Worm (Caenorhabditis elegans) whole organism, midembryonic: ENCODE results near the gene C03H5.6.
"Not testable (repeated sequence)": the region's sequence is repeated elsewhere in the genome, so short reads cannot be mapped to it uniquely, and the experiment has no call there.

Experiments
- T22C8.4 ChIP-seq: fragments of 200-800 bp; sonication (Bioruptor generic); IDR thresholded peaks from 2 replicates; pipeline ENCODE4 v1.3.6; 2022; ENCODE audit warnings: missing genetic modification characterization, missing compliant biosample characterization
- cog-1 ChIP-seq: sonication (generic microtip); optimal IDR thresholded peaks from 2 replicates; lab custom pipeline; 2016; ENCODE audit warnings: missing genetic modification characterization, missing compliant biosample characterization
- flt-1 ChIP-seq: fragments of 200-800 bp; sonication (Bioruptor generic); IDR thresholded peaks from 2 replicates; pipeline ENCODE4 v1.3.6; 2022; ENCODE audit warnings: missing genetic modification characterization, missing compliant biosample characterization
- klf-2 ChIP-seq: fragments of 200-800 bp; sonication (Bioruptor generic); conservative IDR thresholded peaks from 2 replicates; pipeline ENCODE4 v1.3.6; 2022; ENCODE audit warnings: missing genetic modification reagents, missing genetic modification characterization, missing compliant biosample characterization
- med-1 ChIP-seq: sonication (generic microtip); optimal IDR thresholded peaks from 2 replicates; lab custom pipeline; 2017; ENCODE audit warnings: missing genetic modification characterization, mild to moderate bottlenecking, missing compliant biosample characterization, antibody characterized with exemption, missing genetic modification reagents; ENCODE audit not compliant: insufficient read depth
- ref-1 ChIP-seq: fragments of 200-800 bp; sonication (Bioruptor generic); conservative IDR thresholded peaks from 2 replicates; pipeline ENCODE4 v1.3.6; 2022; ENCODE audit warnings: missing genetic modification reagents, missing genetic modification characterization, missing compliant biosample characterization
- tab-1 ChIP-seq: fragments of 200-800 bp; sonication (Bioruptor generic); IDR thresholded peaks from 2 replicates; pipeline ENCODE4 v1.3.6; 2022; ENCODE audit warnings: missing genetic modification characterization, missing compliant biosample characterization
- ztf-23 ChIP-seq: fragments of 200-800 bp; sonication (Bioruptor generic); IDR thresholded peaks from 2 replicates; pipeline ENCODE4 v1.3.6; 2022; ENCODE audit warnings: missing genetic modification reagents, missing genetic modification characterization, missing compliant biosample characterization
- ztf-29 ChIP-seq: fragments of 200-800 bp; sonication (Bioruptor generic); IDR thresholded peaks from 2 replicates; pipeline ENCODE4 v1.3.6; 2022; ENCODE audit warnings: missing genetic modification reagents, missing genetic modification characterization, missing compliant biosample characterization

Gene C03H5.6

ce11 chrII:399321-399720 is at the start of gene C03H5.6:
Gene C03H5.6 (minus strand): TSS chrII:399421.
- TF ChIP-seq med-1 (GFP tag; lab: Kevin White, UChicago) (no peak), ztf-29 (GFP tag; lab: Robert Waterston, UW) (no peak), cog-1 (tag; lab: Kevin White, UChicago) (no peak)

DNA sequence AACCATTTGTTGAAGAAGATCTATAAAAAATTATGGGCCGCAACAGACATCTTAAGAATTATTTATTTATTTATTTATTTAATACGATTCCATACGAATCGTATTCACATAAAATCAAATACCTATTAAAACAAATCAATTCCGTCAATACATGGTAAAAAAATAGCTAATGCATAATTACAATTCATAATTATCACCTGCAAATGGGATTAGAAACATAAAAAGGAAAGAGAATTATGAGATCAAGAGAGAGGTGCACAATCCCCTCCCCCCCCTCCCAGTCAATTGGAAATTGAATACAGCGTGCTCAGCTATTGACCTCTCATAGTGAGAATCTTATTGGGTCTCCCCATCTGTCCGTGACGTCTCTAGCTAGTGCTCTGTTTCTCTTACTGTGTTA is 41.9 kb upstream of the C03H5.6 start, which contains the start of gene C24H12.1:
Gene C24H12.1, plus strand, starts transcription at position 301 of the 400 bp plus-strand sequence.
- TF ChIP-seq ztf-29, ref-1, tab-1 (GFP tag; lab: Robert Waterston, UW): not testable (repeated sequence)

DNA sequence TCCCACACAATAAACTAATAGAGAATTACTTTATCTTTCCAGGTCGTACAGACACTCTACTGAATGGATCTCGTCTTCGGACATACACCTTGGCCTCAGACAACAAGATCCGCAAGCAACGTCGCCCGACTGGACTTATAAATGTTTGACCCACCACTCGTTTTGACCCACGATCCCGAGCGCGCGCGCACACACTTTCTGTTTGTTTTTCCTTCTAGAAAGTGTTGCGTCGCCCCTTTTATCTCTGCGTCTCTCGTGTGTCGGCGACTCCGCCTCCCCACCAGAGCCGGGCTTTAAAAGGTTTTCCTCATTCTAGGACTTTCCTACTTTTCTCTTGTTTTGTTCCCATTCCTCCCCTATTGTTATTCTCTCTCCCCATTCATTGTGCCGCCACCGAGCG is 38.1 kb upstream of the C03H5.6 start:
- no peak for TF ChIP-seq klf-2 (GFP tag; lab: Robert Waterston, UW)

ce11 chrII:423086-423485 is 23.9 kb upstream of the C03H5.6 start, which contains the start of gene C24H12.8:
Gene C24H12.8 (minus strand): TSS chrII:423186.
- TF ChIP-seq klf-2 (GFP tag; lab: Robert Waterston, UW) (no peak), flt-1 (GFP tag; lab: Robert Waterston, UW) (no peak), ref-1 (GFP tag; lab: Robert Waterston, UW) (no peak), T22C8.4 (no peak), med-1 (GFP tag; lab: Kevin White, UChicago) (no peak), ztf-23 (no peak), cog-1 (tag; lab: Kevin White, UChicago) (no peak), tab-1 (GFP tag; lab: Robert Waterston, UW) (no peak), ztf-29 (GFP tag; lab: Robert Waterston, UW) (no peak)

DNA sequence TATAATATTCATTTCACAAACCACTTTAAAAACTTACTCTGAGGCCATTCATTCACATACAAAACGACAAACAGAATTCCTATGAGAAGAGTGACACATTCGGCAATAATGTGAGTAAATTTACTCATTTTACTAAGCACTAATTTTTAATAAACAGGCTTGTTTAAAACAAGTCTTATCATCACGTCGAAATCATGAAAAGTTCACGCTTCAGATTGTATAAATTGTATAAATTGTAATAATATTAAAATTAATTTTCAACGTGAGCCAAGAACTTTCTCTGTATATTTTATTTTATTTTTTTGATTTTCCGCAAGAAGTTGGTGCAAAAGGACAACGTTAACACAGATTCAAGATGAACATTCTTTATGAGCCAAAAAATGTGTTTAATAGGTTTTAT is 19.6 kb upstream of the C03H5.6 start, which contains the start of gene C24H12.6:
Gene C24H12.6, minus strand, starts transcription at position 101 of the 400 bp plus-strand sequence.
- TF ChIP-seq ref-1 (GFP tag; lab: Robert Waterston, UW) (no peak), tab-1 (GFP tag; lab: Robert Waterston, UW) (no peak), klf-2 (GFP tag; lab: Robert Waterston, UW) (no peak), ztf-23 (no peak), T22C8.4 (no peak), flt-1 (GFP tag; lab: Robert Waterston, UW) (no peak), med-1 (GFP tag; lab: Kevin White, UChicago) (no peak), ztf-29 (GFP tag; lab: Robert Waterston, UW) (no peak), cog-1 (tag; lab: Kevin White, UChicago) (no peak)

- peak; percentile 78; the same call in 1 of the 2 replicates for TF ChIP-seq flt-1 (GFP tag; lab: Robert Waterston, UW)
- peak; percentile 57; the same call in 1 of the 2 replicates for TF ChIP-seq tab-1 (GFP tag; lab: Robert Waterston, UW)
- TF ChIP-seq ztf-23 = peak; percentile 73
These were observed 17.6 kb upstream of the C03H5.6 start for ce11 chrII:416808-417207.

DNA sequence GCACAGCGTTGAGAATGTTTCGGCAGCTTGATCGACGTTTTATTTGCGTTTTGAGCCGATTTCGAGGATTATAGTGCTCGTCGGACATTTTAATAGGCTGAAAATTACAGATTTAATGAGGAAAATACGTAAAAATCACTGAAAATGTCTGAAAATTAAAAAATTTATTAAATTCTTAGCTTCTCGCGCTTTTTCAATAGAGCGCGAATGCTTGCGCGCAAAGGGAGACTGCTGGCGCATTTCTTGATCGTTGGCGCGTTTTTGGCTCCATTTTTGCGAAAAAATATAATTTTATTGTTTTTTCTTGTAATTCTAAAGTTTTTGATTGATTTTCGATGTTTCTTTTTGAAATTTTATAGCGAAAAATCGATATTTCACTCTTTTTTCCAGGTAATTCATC is 11.6 kb upstream of the C03H5.6 start, which contains the start of the genes dnsn-1 and C24H12.4:
Gene dnsn-1, minus strand, starts transcription at position 101 of the 400 bp plus-strand sequence.
Gene C24H12.4, plus strand, starts transcription at position 391 of the 400 bp plus-strand sequence.
- peak; percentile 62 for TF ChIP-seq cog-1 (tag; lab: Kevin White, UChicago)
- TF ChIP-seq ztf-29 (GFP tag; lab: Robert Waterston, UW) = no peak

DNA sequence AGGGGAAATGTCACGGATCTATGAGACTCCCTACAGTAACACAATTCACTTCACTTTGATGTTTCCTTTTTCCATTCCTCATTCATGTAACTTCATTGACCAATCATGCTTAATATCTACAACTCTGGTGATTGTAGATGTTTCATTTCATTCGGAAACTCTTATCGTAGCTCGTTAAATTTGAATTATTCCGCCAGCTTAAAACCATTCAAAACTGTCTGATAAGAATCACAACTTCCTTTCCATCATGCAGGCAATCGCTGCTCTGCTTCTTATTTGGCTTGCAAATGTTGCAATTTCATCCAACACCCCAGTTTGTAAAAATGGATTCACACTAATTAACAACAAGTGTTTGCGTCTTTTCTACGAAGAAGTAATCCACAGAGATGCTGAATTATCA is 3.2 kb upstream of the C03H5.6 start, which contains the start of gene clec-10:
Gene clec-10, plus strand, starts transcription at position 244 of the 400 bp plus-strand sequence.
- TF ChIP-seq ztf-23 = no peak
- no peak for TF ChIP-seq cog-1 (tag; lab: Kevin White, UChicago)
- TF ChIP-seq med-1 (GFP tag; lab: Kevin White, UChicago) = no peak
- TF ChIP-seq klf-2 (GFP tag; lab: Robert Waterston, UW) = no peak
- TF ChIP-seq tab-1 (GFP tag; lab: Robert Waterston, UW) = no peak
- no peak for TF ChIP-seq flt-1 (GFP tag; lab: Robert Waterston, UW)
- TF ChIP-seq ztf-29 (GFP tag; lab: Robert Waterston, UW) = no peak
- no peak for TF ChIP-seq ref-1 (GFP tag; lab: Robert Waterston, UW)
- no peak for TF ChIP-seq T22C8.4

ce11 chrII:401211-401610 is 2.0 kb upstream of the C03H5.6 start:
- TF ChIP-seq ztf-23 = no peak
- TF ChIP-seq klf-2 (GFP tag; lab: Robert Waterston, UW) = no peak
- no peak for TF ChIP-seq T22C8.4
- no peak for TF ChIP-seq ref-1 (GFP tag; lab: Robert Waterston, UW)
- no peak for TF ChIP-seq cog-1 (tag; lab: Kevin White, UChicago)
- TF ChIP-seq flt-1 (GFP tag; lab: Robert Waterston, UW) = no peak
- no peak for TF ChIP-seq med-1 (GFP tag; lab: Kevin White, UChicago)
- TF ChIP-seq ztf-29 (GFP tag; lab: Robert Waterston, UW) = no peak
- no peak for TF ChIP-seq tab-1 (GFP tag; lab: Robert Waterston, UW)

DNA sequence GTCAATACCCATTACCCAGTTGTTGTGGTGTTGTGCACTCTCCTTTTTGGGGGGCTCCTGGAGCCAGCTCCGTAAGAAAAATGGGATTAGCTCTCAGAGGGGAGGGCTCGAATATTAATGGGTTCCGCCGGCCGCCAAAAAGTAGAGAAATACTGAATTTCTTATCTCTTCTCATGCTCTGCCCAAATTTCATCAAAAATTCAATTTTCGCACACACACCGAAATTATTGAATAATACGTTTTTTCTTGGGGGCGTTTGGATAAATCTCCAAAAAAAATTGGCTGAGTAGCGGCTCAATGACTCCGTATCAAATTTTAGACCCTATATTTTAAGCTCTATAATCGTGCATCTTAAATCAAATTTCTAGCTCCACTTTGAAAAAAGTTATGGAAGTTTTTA is 946 bp upstream of the C03H5.6 start:
- TF ChIP-seq cog-1 (tag; lab: Kevin White, UChicago) (no peak), med-1 (GFP tag; lab: Kevin White, UChicago) (no peak), T22C8.4 (no peak), ztf-29 (GFP tag; lab: Robert Waterston, UW) (no peak), tab-1 (GFP tag; lab: Robert Waterston, UW) (no peak), ztf-23 (no peak), flt-1 (GFP tag; lab: Robert Waterston, UW) (no peak), ref-1 (GFP tag; lab: Robert Waterston, UW) (no peak), klf-2 (GFP tag; lab: Robert Waterston, UW) (no peak)
